Worm (Caenorhabditis elegans): ENCODE data around the gene T07A9.12.

The T07A9.12 gene

DNA sequence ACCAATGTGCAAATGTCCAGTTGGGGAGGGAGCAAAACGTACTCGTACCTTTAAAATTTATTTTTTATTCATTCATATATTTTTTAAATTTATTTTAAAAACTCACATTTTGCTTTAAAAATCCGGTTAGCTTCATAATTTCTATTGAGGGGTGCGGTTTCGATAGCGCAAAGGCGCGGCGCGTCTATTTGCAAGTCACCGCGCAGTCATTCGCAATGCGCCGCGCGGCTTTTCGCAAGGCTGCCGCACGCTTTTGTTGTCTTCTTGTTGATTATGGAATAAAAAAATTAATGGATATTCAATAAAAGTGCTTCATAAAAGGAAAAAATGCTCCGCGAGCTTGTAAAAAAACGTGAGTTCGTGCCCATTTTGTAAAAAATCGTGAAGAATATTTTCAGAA is 20.4 kb upstream of the T07A9.12 start, which contains the start of the genes ears-2 and uncp-18 (continued):
- TF ChIP-seq fkh-10 (GFP tag; optimal IDR thresholded peaks at IDR 0.05) (peak; percentile 78), C04F5.9 (tag; optimal IDR thresholded peaks at IDR 0.05) (peak; percentile 73), lin-35 (GFP tag; optimal IDR thresholded peaks at IDR 0.05) (peak; percentile 73 to 80), ceh-82 (tag; optimal IDR thresholded peaks at IDR 0.05) (peak; percentile 89 to 95 (median 92)), nhr-11 (tag; optimal IDR thresholded peaks at IDR 0.05) (peak; percentile 52), ceh-8 (GFP tag; optimal IDR thresholded peaks at IDR 0.05) (peak; percentile 77), vab-15 (tag; optimal IDR thresholded peaks at IDR 0.05) (peak; percentile 87), fkh-8 (tag; optimal IDR thresholded peaks at IDR 0.05) (peak; percentile 86), dsc-1 (tag; optimal IDR thresholded peaks at IDR 0.05) (peak; percentile 93), egl-27 (tag; optimal IDR thresholded peaks at IDR 0.05) (peak in 1 of 2 experiments; percentile 63), tlp-1 (tag; optimal IDR thresholded peaks at IDR 0.05) (no peak), mab-9 (GFP tag; IDR thresholded peaks at IDR 0.05) (peak; percentile 64; the same call in 1 of the 2 replicates), ceh-90 (tag; optimal IDR thresholded peaks at IDR 0.05) (peak; percentile 49), Y116A8C.19 (tag; optimal IDR thresholded peaks at IDR 0.05; ENCODE audit: borderline replicate concordance) (peak; percentile 7), nhr-28 (tag; optimal IDR thresholded peaks at IDR 0.05) (no peak), F16B12.6 (tag; optimal IDR thresholded peaks at IDR 0.05) (peak; percentile 67), fos-1 (tag; optimal IDR thresholded peaks at IDR 0.05) (peak; percentile 63), nhr-76 (tag; optimal IDR thresholded peaks at IDR 0.05) (no peak), lir-3 (tag; optimal IDR thresholded peaks at IDR 0.05; ENCODE audit: poor library complexity) (peak; percentile 86), nhr-12 (tag; optimal IDR thresholded peaks at IDR 0.05) (no peak), unc-130 (tag; optimal IDR thresholded peaks at IDR 0.05) (peak; percentile 97), lin-15B (tag; optimal IDR thresholded peaks at IDR 0.05) (peak; percentile 63), irx-1 (tag; optimal IDR thresholded peaks at IDR 0.05) (peak; percentile 73), elt-3 (tag; optimal IDR thresholded peaks at IDR 0.05) (peak in 2 of 6 experiments; percentile 57 to 89), mep-1 (tag; optimal IDR thresholded peaks at IDR 0.05) (peak; percentile 87), pax-3 (tag; optimal IDR thresholded peaks at IDR 0.05) (peak; percentile 89), dpl-1 (GFP tag; optimal IDR thresholded peaks at IDR 0.05) (peak; percentile 66 to 73 (median 71)), C34B4.2 (tag; optimal IDR thresholded peaks at IDR 0.05) (no peak), nhr-90 (tag; optimal IDR thresholded peaks at IDR 0.05; ENCODE audit: poor library complexity) (peak; percentile 95), hlh-17 (GFP tag; optimal IDR thresholded peaks at IDR 0.05; ENCODE audit: borderline replicate concordance) (no peak), ceh-88 (GFP tag; IDR thresholded peaks at IDR 0.05) (peak; percentile 65)

DNA sequence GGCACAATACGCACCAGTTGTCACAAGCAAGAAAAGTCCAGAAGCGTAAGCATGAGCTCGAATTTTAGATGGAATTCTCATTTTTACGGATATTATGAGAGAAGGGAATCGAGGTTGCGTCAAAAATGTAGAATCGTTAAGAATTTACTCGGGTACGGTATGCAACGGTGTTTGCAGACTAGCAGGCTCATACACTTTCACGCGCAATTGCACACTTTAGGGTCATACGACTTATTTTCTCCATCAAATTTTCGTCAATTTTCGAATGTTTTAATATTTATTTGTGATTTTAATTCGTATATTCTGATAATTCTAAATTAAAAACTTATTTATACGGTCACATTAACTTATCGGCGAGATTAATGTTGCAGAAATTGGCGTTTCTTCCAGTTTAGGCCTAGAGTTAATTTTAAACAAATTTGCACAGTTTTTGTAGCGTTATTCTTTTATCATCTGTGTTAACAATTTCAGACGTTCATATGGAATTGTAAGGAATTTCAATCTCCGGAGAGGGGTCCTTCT is 17.2 kb upstream of the T07A9.12 start, which contains the start of the genes T07A9.15 and nog-1:
Gene T07A9.15, minus strand, starts transcription at position 138 of the 522 bp plus-strand sequence.
Gene nog-1, plus strand, starts transcription at position 472 of the 522 bp plus-strand sequence.
- TF ChIP-seq nhr-76 (tag; optimal IDR thresholded peaks at IDR 0.05) (no peak), ceh-8 (GFP tag; optimal IDR thresholded peaks at IDR 0.05) (no peak), ceh-88 (GFP tag; IDR thresholded peaks at IDR 0.05) (no peak), nhr-20 (tag; optimal IDR thresholded peaks at IDR 0.05) (peak; percentile 65), skn-1 (tag; optimal IDR thresholded peaks at IDR 0.05) (peak; percentile 33), nhr-12 (tag; optimal IDR thresholded peaks at IDR 0.05) (no peak), snu-23 (GFP tag; optimal IDR thresholded peaks at IDR 0.05) (peak; percentile 87), C04F5.9 (tag; optimal IDR thresholded peaks at IDR 0.05) (peak; percentile 7), sup-37 (GFP tag; optimal IDR thresholded peaks at IDR 0.05) (no peak), jun-1 (tag; optimal IDR thresholded peaks at IDR 0.05) (peak; percentile 45), fkh-8 (tag; optimal IDR thresholded peaks at IDR 0.05) (peak; percentile 69), nhr-85 (tag) (peak; percentile 69), aly-2 (tag; optimal IDR thresholded peaks at IDR 0.05) (peak; percentile 37), aha-1 (tag; optimal IDR thresholded peaks at IDR 0.05) (no peak), mep-1 (tag; optimal IDR thresholded peaks at IDR 0.05) (peak; percentile 89), hpl-2 (GFP tag; optimal IDR thresholded peaks at IDR 0.05) (peak; percentile 41), C34B4.2 (tag; optimal IDR thresholded peaks at IDR 0.05) (no peak), tbx-2 (tag; optimal IDR thresholded peaks at IDR 0.05) (peak; percentile 71), efl-1 (optimal IDR thresholded peaks at IDR 0.05) (peak; percentile 73 to 78), efl-1 (GFP tag; optimal IDR thresholded peaks at IDR 0.05 in 1 of 2) (peak; percentile 73 to 97), fos-1 (tag; optimal IDR thresholded peaks at IDR 0.05) (peak; percentile 32), Y116A8C.19 (tag; optimal IDR thresholded peaks at IDR 0.05; ENCODE audit: borderline replicate concordance) (no peak), swsn-7 (tag; optimal IDR thresholded peaks at IDR 0.05) (peak; percentile 72), tlp-1 (tag; optimal IDR thresholded peaks at IDR 0.05) (no peak), dsc-1 (tag; optimal IDR thresholded peaks at IDR 0.05) (peak; percentile 49), F16B12.6 (tag; optimal IDR thresholded peaks at IDR 0.05) (peak; percentile 98), pax-3 (tag; optimal IDR thresholded peaks at IDR 0.05) (peak; percentile 23), alr-1 (tag; optimal IDR thresholded peaks at IDR 0.05; ENCODE audit: borderline replicate concordance) (no peak), efl-3 (GFP tag; optimal IDR thresholded peaks at IDR 0.05) (no peak), ztf-4 (tag; optimal IDR thresholded peaks at IDR 0.05) (peak; percentile 32), lin-13 (GFP tag; optimal IDR thresholded peaks at IDR 0.05) (peak; percentile 44), mab-9 (GFP tag; IDR thresholded peaks at IDR 0.05) (no peak), ceh-90 (tag; optimal IDR thresholded peaks at IDR 0.05) (no peak), lin-39 (tag; optimal IDR thresholded peaks at IDR 0.05) (peak; percentile 29)

Data from whole organism, L1 larva.